Fruit fly (Drosophila melanogaster): ENCODE data around the gene U2af38.

U2af38 gene

dm6 chr2L:285596-286023 is 8.9 kb downstream of the U2af38 start (continued):
- peak; percentile 25 for TF ChIP-seq CG17802 (tag; optimal IDR thresholded peaks at IDR 0.05)
- no peak for TF ChIP-seq gt (GFP tag; IDR thresholded peaks at IDR 0.05)
- peak; percentile 84 for TF ChIP-seq ci (GFP tag; IDR thresholded peaks at IDR 0.05)
- peak; percentile 7 for TF ChIP-seq CG15696 (tag; optimal IDR thresholded peaks at IDR 0.05)
- TF ChIP-seq CG9932 (GFP tag; IDR thresholded peaks at IDR 0.05): peak; percentile 64
- TF ChIP-seq Gug (GFP tag; IDR thresholded peaks at IDR 0.05): no peak
- TF ChIP-seq CG11247 (GFP tag; IDR thresholded peaks at IDR 0.05): no peak
- peak; percentile 46 for TF ChIP-seq Sox102F (GFP tag; optimal IDR thresholded peaks at IDR 0.05)
- no peak for TF ChIP-seq gce (GFP tag; IDR thresholded peaks at IDR 0.05)
- TF ChIP-seq CG1233 (GFP tag; optimal IDR thresholded peaks at IDR 0.05): peak; percentile 21
- TF ChIP-seq CG12219 (GFP tag; optimal IDR thresholded peaks at IDR 0.05): peak; percentile 70
- TF ChIP-seq amos (GFP tag; IDR thresholded peaks at IDR 0.05; ENCODE audit: partially characterized antibody): peak; percentile 37; the same call in 1 of the 2 replicates
- TF ChIP-seq kay (GFP tag; optimal IDR thresholded peaks at IDR 0.05): no peak
- TF ChIP-seq CG7372 (GFP tag; IDR thresholded peaks at IDR 0.05): peak; percentile 18; the same call in 1 of the 2 replicates
- peak; percentile 41; the same call in 1 of the 2 replicates for TF ChIP-seq CG13287 (GFP tag; IDR thresholded peaks at IDR 0.05; ENCODE audit: partially characterized antibody)
- TF ChIP-seq E2f2 (GFP tag; IDR thresholded peaks at IDR 0.05): peak; percentile 49; the same call in 1 of the 2 replicates
- TF ChIP-seq Adf1 (GFP tag; IDR thresholded peaks at IDR 0.05): no peak; the same call in 1 of the 2 replicates
- TF ChIP-seq Xbp1 (GFP tag; optimal IDR thresholded peaks at IDR 0.05): peak; percentile 29
- peak; percentile 53; the same call in 1 of the 2 replicates for TF ChIP-seq Bgb (GFP tag; IDR thresholded peaks at IDR 0.05; ENCODE audit: partially characterized antibody)
- peak; percentile 42 for TF ChIP-seq mam (GFP tag; optimal IDR thresholded peaks at IDR 0.05)
- TF ChIP-seq esg (GFP tag; conservative IDR thresholded peaks at IDR 0.05): no peak
- no peak for TF ChIP-seq Nf-YA (GFP tag; IDR thresholded peaks at IDR 0.05)
- TF ChIP-seq lilli (GFP tag; optimal IDR thresholded peaks at IDR 0.05): peak; percentile 70
- TF ChIP-seq CG10543 (GFP tag; optimal IDR thresholded peaks at IDR 0.05): peak; percentile 35
- TF ChIP-seq CG2199 (GFP tag; IDR thresholded peaks at IDR 0.05): 0 out of 3 replicates have a peak, but pooled peaks have one; percentile 18
- TF ChIP-seq CG17385 (GFP tag; optimal IDR thresholded peaks at IDR 0.05): peak; percentile 48
- 0 out of 2 replicates have a peak, but pooled peaks have one; percentile 29 for TF ChIP-seq CG5953 (GFP tag; IDR thresholded peaks at IDR 0.05)
- TF ChIP-seq CG11560 (tag; IDR thresholded peaks at IDR 0.05): no peak
- TF ChIP-seq ems (GFP tag; optimal IDR thresholded peaks at IDR 0.05): peak; percentile 54
- TF ChIP-seq HLHmδ (GFP tag; optimal IDR thresholded peaks at IDR 0.05): peak; percentile 92
- peak; percentile 52 for TF ChIP-seq CG17359 (tag; optimal IDR thresholded peaks at IDR 0.05)
- peak; percentile 5 for TF ChIP-seq Dad (GFP tag; optimal IDR thresholded peaks at IDR 0.05)
- peak; percentile 69 for TF ChIP-seq CG12769 (tag; optimal IDR thresholded peaks at IDR 0.05)
- peak in 1 of 3 experiments; percentile 56 for TF ChIP-seq Stat92E (GFP tag; optimal IDR thresholded peaks at IDR 0.05)
- TF ChIP-seq ftz-f1 (GFP tag; optimal IDR thresholded peaks at IDR 0.05): peak; percentile 64
- TF ChIP-seq stwl (tag; optimal IDR thresholded peaks at IDR 0.05): peak; percentile 77
- peak; percentile 62 for TF ChIP-seq CG10431 (GFP tag; optimal IDR thresholded peaks at IDR 0.05)
- peak; percentile 27 for TF ChIP-seq Hand (GFP tag; optimal IDR thresholded peaks at IDR 0.05)
- TF ChIP-seq Atf3 (GFP tag; optimal IDR thresholded peaks at IDR 0.05): no peak
- peak; percentile 18 for TF ChIP-seq dmrt11E (tag; optimal IDR thresholded peaks at IDR 0.05)
- TF ChIP-seq pnt (GFP tag; optimal IDR thresholded peaks at IDR 0.05): peak; percentile 1
- TF ChIP-seq CG16863 (GFP tag; optimal IDR thresholded peaks at IDR 0.05): peak; percentile 34
- TF ChIP-seq cwo (GFP tag; optimal IDR thresholded peaks at IDR 0.05): peak; percentile 52
- TF ChIP-seq zen (tag; optimal IDR thresholded peaks at IDR 0.05): peak; percentile 12
- TF ChIP-seq CG3407 (GFP tag; optimal IDR thresholded peaks at IDR 0.05): peak; percentile 19
- 0 out of 3 replicates have a peak, but pooled peaks have one; percentile 44 for TF ChIP-seq zen2 (GFP tag; IDR thresholded peaks at IDR 0.05; ENCODE audit: partially characterized antibody)
- peak; percentile 19 for TF ChIP-seq Chrac-16 (GFP tag; optimal IDR thresholded peaks at IDR 0.05)
- peak; percentile 26 for TF ChIP-seq Side (GFP tag; optimal IDR thresholded peaks at IDR 0.05)
- TF ChIP-seq CG1603 (tag; optimal IDR thresholded peaks at IDR 0.05): peak; percentile 70
